Fruit fly (Drosophila melanogaster): Measurements from ENCODE around the gene CG17782.

Gene CG17782

DNA sequence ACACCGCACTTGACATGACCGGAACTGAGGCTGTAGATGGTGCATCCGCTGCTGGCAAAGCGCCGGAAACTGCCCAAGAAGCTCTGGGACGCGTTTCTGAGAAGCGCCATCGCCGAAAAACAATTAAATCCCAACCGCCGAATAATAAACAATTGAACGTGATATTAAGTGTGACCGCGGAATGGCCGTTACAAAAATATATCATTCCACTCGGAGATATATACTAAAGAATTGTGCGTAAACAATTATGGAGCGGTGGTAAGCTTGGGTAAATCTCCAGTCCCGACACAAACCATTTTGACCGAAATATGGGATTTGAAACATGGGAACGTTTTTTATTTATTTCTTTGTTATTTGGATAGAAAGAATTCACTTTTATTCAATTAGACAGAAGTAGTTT, 12.6 kb downstream of the CG17782 start, which contains the start of gene CG18528 (continued):
- TF ChIP-seq usp (GFP tag; optimal IDR thresholded peaks at IDR 0.05) (no peak), zf30C (GFP tag; optimal IDR thresholded peaks at IDR 0.05) (no peak), Spps (tag; optimal IDR thresholded peaks at IDR 0.05) (no peak), CkIIα-i1 (GFP tag; IDR thresholded peaks at IDR 0.05) (no peak), yki (optimal IDR thresholded peaks at IDR 0.05) (no peak), CG1529 (GFP tag; optimal IDR thresholded peaks at IDR 0.05) (no peak), D (optimal IDR thresholded peaks at IDR 0.05) (no peak), D (GFP tag; optimal IDR thresholded peaks at IDR 0.05) (no peak), CG7271 (tag; optimal IDR thresholded peaks at IDR 0.05) (no peak), HmgD (GFP tag; optimal IDR thresholded peaks at IDR 0.05) (peak; percentile 50), crp (GFP tag; optimal IDR thresholded peaks at IDR 0.05) (no peak), CG4730 (GFP tag; IDR thresholded peaks at IDR 0.05) (no peak), sr (GFP tag; IDR thresholded peaks at IDR 0.05) (no peak), CG6854 (GFP tag; optimal IDR thresholded peaks at IDR 0.05) (no peak), grau (tag; optimal IDR thresholded peaks at IDR 0.05) (no peak), bcd (GFP tag; optimal IDR thresholded peaks at IDR 0.05) (no peak), Lhr (GFP tag; optimal IDR thresholded peaks at IDR 0.05) (peak; percentile 84), D19B (GFP tag; optimal IDR thresholded peaks at IDR 0.05) (no peak), GATAe (GFP tag; conservative IDR thresholded peaks at IDR 0.05) (no peak), CG17328 (GFP tag; IDR thresholded peaks at IDR 0.05) (no peak), p53 (GFP tag; optimal IDR thresholded peaks at IDR 0.05) (no peak), vvl (GFP tag; IDR thresholded peaks at IDR 0.05) (0 out of 2 replicates have a peak, but pooled peaks have one; percentile 10), ind (GFP tag; optimal IDR thresholded peaks at IDR 0.05) (no peak), CG10147 (GFP tag; optimal IDR thresholded peaks at IDR 0.05) (no peak), Hand (GFP tag; optimal IDR thresholded peaks at IDR 0.05) (no peak), MESR4 (GFP tag; optimal IDR thresholded peaks at IDR 0.05) (peak; percentile 17), CG15696 (tag; optimal IDR thresholded peaks at IDR 0.05) (no peak), CG10654 (GFP tag; optimal IDR thresholded peaks at IDR 0.05) (no peak)

DNA sequence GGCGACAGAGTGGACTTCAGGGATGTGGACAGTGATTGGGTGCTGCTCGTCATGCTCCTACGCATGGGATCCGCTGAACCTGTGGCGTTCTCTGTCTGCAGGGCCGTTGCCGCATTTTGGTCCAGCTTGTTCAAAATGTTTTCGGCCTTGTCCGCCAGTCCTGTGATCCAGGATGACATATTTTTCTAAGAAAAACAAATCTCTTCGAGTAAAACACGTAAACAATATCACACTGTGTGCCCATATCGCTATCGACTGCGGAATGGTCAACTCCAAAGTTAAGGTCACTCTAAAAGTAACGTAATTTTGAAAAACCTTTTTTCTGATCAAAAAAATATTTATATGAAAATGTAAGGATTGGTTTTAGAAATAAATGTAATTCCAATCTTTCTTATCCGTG, 14.9 kb downstream of the CG17782 start, which contains the start of gene Golgin84:
Gene Golgin84 (minus strand): TSS at position 241 of the 400 bp plus-strand sequence.
- no peak for TF ChIP-seq CG12659 (GFP tag; optimal IDR thresholded peaks at IDR 0.05)
- no peak for TF ChIP-seq CrebB (tag; optimal IDR thresholded peaks at IDR 0.05)
- no peak for TF ChIP-seq CG7839 (tag; optimal IDR thresholded peaks at IDR 0.05)
- TF ChIP-seq Lhr (GFP tag; optimal IDR thresholded peaks at IDR 0.05): no peak
- peak; percentile 62 for TF ChIP-seq CG9797 (GFP tag; optimal IDR thresholded peaks at IDR 0.05)
- TF ChIP-seq pho (GFP tag; optimal IDR thresholded peaks at IDR 0.05): no peak
- peak; percentile 16; the same call in 1 of the 2 replicates for TF ChIP-seq CG13287 (GFP tag; IDR thresholded peaks at IDR 0.05; ENCODE audit: partially characterized antibody)
- no peak for TF ChIP-seq Aef1 (GFP tag; IDR thresholded peaks at IDR 0.05)
- TF ChIP-seq CG32772 (GFP tag; IDR thresholded peaks at IDR 0.05): no peak
- no peak for TF ChIP-seq sna (GFP tag; IDR thresholded peaks at IDR 0.05; ENCODE audit: partially characterized antibody)
- no peak for TF ChIP-seq lab (GFP tag; optimal IDR thresholded peaks at IDR 0.05)
- TF ChIP-seq CG3281 (GFP tag; optimal IDR thresholded peaks at IDR 0.05): no peak
- no peak for TF ChIP-seq Drgx (GFP tag; IDR thresholded peaks at IDR 0.05)
- TF ChIP-seq CG8281 (tag; optimal IDR thresholded peaks at IDR 0.05): no peak
- no peak for TF ChIP-seq CG17912 (GFP tag; optimal IDR thresholded peaks at IDR 0.05)
- no peak for TF ChIP-seq CG15073 (GFP tag; optimal IDR thresholded peaks at IDR 0.05)
- TF ChIP-seq CG14710 (tag; optimal IDR thresholded peaks at IDR 0.05): no peak
- TF ChIP-seq Hr78 (GFP tag; optimal IDR thresholded peaks at IDR 0.05): no peak
- TF ChIP-seq bowl (GFP tag; IDR thresholded peaks at IDR 0.05): no peak
- TF ChIP-seq bigmax (GFP tag; optimal IDR thresholded peaks at IDR 0.05): no peak
- no peak for TF ChIP-seq pan (optimal IDR thresholded peaks at IDR 0.05)
- TF ChIP-seq pan (GFP tag; optimal IDR thresholded peaks at IDR 0.05 in 1 of 2, IDR thresholded peaks at IDR 0.05 in 1 of 2): no peak
- TF ChIP-seq GATAe (GFP tag; conservative IDR thresholded peaks at IDR 0.05): no peak
- no peak for TF ChIP-seq lov (optimal IDR thresholded peaks at IDR 0.05)
- TF ChIP-seq lov (GFP tag; IDR thresholded peaks at IDR 0.05): no peak
- no peak for TF ChIP-seq CG10565 (GFP tag; optimal IDR thresholded peaks at IDR 0.05)
- no peak for TF ChIP-seq Oaz (GFP tag; IDR thresholded peaks at IDR 0.05)

Measured in whole organism, embryonic.